Worm (Caenorhabditis elegans) whole organism, mixed stage, embryonic: Measurements from ENCODE around the gene F23A7.5.

Source experiments
- M03D4.4 ChIP-seq: sonication (generic microtip); optimal IDR thresholded peaks from 2 replicates; lab custom pipeline; 2017; ENCODE audit warnings: mild to moderate bottlenecking, missing genetic modification characterization, missing compliant biosample characterization
- blmp-1 ChIP-seq: fragments of 150-350 bp; optimal IDR thresholded peaks from 2 replicates; lab custom pipeline; 2014; ENCODE audit warnings: missing biosample characterization, missing genetic modification characterization
- elt-3 ChIP-seq: fragments of 150-350 bp; optimal IDR thresholded peaks from 2 replicates; lab custom pipeline; 2014; ENCODE audit warnings: missing biosample characterization, missing genetic modification characterization
- hlh-1 ChIP-seq: fragments of 150-350 bp; optimal IDR thresholded peaks from 2 replicates; lab custom pipeline; 2014; ENCODE audit warnings: missing biosample characterization, missing genetic modification reagents, missing genetic modification characterization
- lsy-2 ChIP-seq: fragments of 150-350 bp; optimal IDR thresholded peaks from 2 replicates; lab custom pipeline; 2014; ENCODE audit warnings: missing biosample characterization, missing genetic modification characterization
- mab-5 ChIP-seq: fragments of 150-350 bp; optimal IDR thresholded peaks from 2 replicates; lab custom pipeline; 2014; ENCODE audit warnings: missing biosample characterization, missing genetic modification characterization
- mep-1 ChIP-seq: fragments of 150-350 bp; optimal IDR thresholded peaks from 2 replicates; lab custom pipeline; 2017; ENCODE audit warnings: missing biosample characterization, missing genetic modification reagents, missing genetic modification characterization, inconsistent platforms
- nhr-237 ChIP-seq: fragments of 150-350 bp; optimal IDR thresholded peaks from 2 replicates; lab custom pipeline; 2014; ENCODE audit warnings: missing biosample characterization, missing genetic modification characterization
- nhr-28 ChIP-seq: fragments of 150-350 bp; optimal IDR thresholded peaks from 2 replicates; lab custom pipeline; 2014; ENCODE audit warnings: missing biosample characterization, missing genetic modification characterization
- nhr-76 ChIP-seq: sonication (generic microtip); optimal IDR thresholded peaks from 2 replicates; lab custom pipeline; 2017; ENCODE audit warnings: missing biosample characterization, missing genetic modification characterization
- pha-4 ChIP-seq: fragments of 150-350 bp; optimal IDR thresholded peaks from 2 replicates; lab custom pipeline; 2018; ENCODE audit warnings: missing biosample characterization, missing genetic modification reagents, missing genetic modification characterization
- unc-39 ChIP-seq: fragments of 150-350 bp; optimal IDR thresholded peaks from 2 replicates; lab custom pipeline; 2014; ENCODE audit warnings: missing biosample characterization, missing genetic modification characterization
- unc-62 ChIP-seq: fragments of 150-350 bp; optimal IDR thresholded peaks from 2 replicates; lab custom pipeline; 2014; ENCODE audit warnings: missing biosample characterization, missing genetic modification reagents, missing genetic modification characterization
- ztf-11 ChIP-seq: fragments of 150-350 bp; optimal IDR thresholded peaks from 2 replicates; lab custom pipeline; 2014; ENCODE audit warnings: missing biosample characterization, missing genetic modification characterization

DNA sequence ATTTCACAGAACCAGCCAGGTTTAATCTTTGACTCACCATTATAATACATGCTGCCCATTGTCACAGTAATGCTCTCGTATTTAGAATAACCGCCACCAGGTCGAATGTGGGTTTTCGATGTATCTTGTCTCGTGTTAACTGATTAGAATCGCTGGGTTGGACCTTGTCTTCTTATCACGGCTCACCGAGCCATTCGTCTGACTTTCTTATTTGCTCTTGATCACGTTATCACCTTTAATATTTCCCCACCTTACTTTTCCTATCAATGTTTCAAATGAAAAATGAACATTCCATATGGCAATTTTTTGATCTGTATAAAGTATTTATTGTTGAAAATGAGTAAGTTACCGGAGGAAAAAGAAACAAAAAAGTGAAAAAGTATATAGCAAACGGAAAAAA, 33.3 kb downstream of the F23A7.5 start, which contains the start of gene sgk-1:
- TF ChIP-seq mep-1 (tag; lab: Kevin White, UChicago) (no peak), unc-39 (tag; lab: Kevin White, UChicago) (no peak), lsy-2 (tag; lab: Kevin White, UChicago) (no peak), nhr-76 (no peak), pha-4 (tag; lab: Kevin White, UChicago) (no peak), nhr-237 (tag; lab: Kevin White, UChicago) (no peak), M03D4.4 (tag; lab: Kevin White, UChicago) (no peak), unc-62 (GFP tag; lab: Kevin White, UChicago) (no peak), mab-5 (no peak), blmp-1 (no peak), ztf-11 (tag; lab: Kevin White, UChicago) (no peak), hlh-1 (tag; lab: Kevin White, UChicago) (no peak), nhr-28 (tag; lab: Kevin White, UChicago) (no peak), elt-3 (no peak)
